Fruit fly (Drosophila melanogaster): ENCODE measurements around the gene CG33099.
A peak's percentile ranks its signal among the peaks of the same experiment; 100 is the strongest.

CG33099 gene

dm6 chr3R:22492767-22493166 is 37.6 kb downstream of the CG33099 start, which contains the start of gene tHMG2:
TSS of gene tHMG2 (plus strand) at chr3R:22492953.
- TF ChIP-seq CG34224 (GFP tag; IDR thresholded peaks at IDR 0.05; ENCODE audit: partially characterized antibody) = 0 out of 3 replicates have a peak, but pooled peaks have one; percentile 22
- no peak for TF ChIP-seq CG7271 (tag; optimal IDR thresholded peaks at IDR 0.05)
- TF ChIP-seq tll (GFP tag; optimal IDR thresholded peaks at IDR 0.05) = no peak
- peak; percentile 15 for TF ChIP-seq CG1603 (tag; optimal IDR thresholded peaks at IDR 0.05)
- no peak for TF ChIP-seq CG12155 (GFP tag; optimal IDR thresholded peaks at IDR 0.05)
- TF ChIP-seq CG14710 (tag; optimal IDR thresholded peaks at IDR 0.05) = no peak
- no peak for TF ChIP-seq Hmx (GFP tag; optimal IDR thresholded peaks at IDR 0.05)
- no peak for TF ChIP-seq chif (GFP tag; optimal IDR thresholded peaks at IDR 0.05)
- TF ChIP-seq CG2889 (GFP tag; IDR thresholded peaks at IDR 0.05) = no peak
- no peak for TF ChIP-seq Mrtf (GFP tag; IDR thresholded peaks at IDR 0.05)
- TF ChIP-seq CG31365 (tag; optimal IDR thresholded peaks at IDR 0.05) = no peak
- no peak for TF ChIP-seq nerfin-1 (tag; optimal IDR thresholded peaks at IDR 0.05)
- peak; percentile 83 for TF ChIP-seq CG7928 (GFP tag; optimal IDR thresholded peaks at IDR 0.05)
- TF ChIP-seq corto (GFP tag; optimal IDR thresholded peaks at IDR 0.05) = no peak
- no peak for TF ChIP-seq CG30403 (GFP tag; optimal IDR thresholded peaks at IDR 0.05)
- TF ChIP-seq Opbp (GFP tag; IDR thresholded peaks at IDR 0.05; ENCODE audit: partially characterized antibody) = no peak
- no peak for TF ChIP-seq knrl (GFP tag; IDR thresholded peaks at IDR 0.05; ENCODE audit: partially characterized antibody)
- peak; percentile 6 for TF ChIP-seq CG2116 (GFP tag; optimal IDR thresholded peaks at IDR 0.05)
- no peak for TF ChIP-seq CG14965 (GFP tag; optimal IDR thresholded peaks at IDR 0.05; ENCODE audit: borderline replicate concordance)
- TF ChIP-seq CG43689 (GFP tag; IDR thresholded peaks at IDR 0.05) = no peak
- TF ChIP-seq Dref (GFP tag; IDR thresholded peaks at IDR 0.05) = peak; percentile 66
- no peak for TF ChIP-seq CG10321 (GFP tag; IDR thresholded peaks at IDR 0.05)
- TF ChIP-seq CG17802 (tag; optimal IDR thresholded peaks at IDR 0.05) = no peak
- TF ChIP-seq CG33557 (GFP tag; optimal IDR thresholded peaks at IDR 0.05) = no peak
- no peak for TF ChIP-seq ham (GFP tag; IDR thresholded peaks at IDR 0.05)
- peak; percentile 18; the same call in 1 of the 4 replicates for TF ChIP-seq Dll (GFP tag; IDR thresholded peaks at IDR 0.05; ENCODE audit: partially characterized antibody)
- no peak for TF ChIP-seq HHEX (GFP tag; optimal IDR thresholded peaks at IDR 0.05)
- TF ChIP-seq PHDP (tag; optimal IDR thresholded peaks at IDR 0.05) = no peak
- TF ChIP-seq Myb (GFP tag; optimal IDR thresholded peaks at IDR 0.05) = peak; percentile 92
- TF ChIP-seq mam (GFP tag; optimal IDR thresholded peaks at IDR 0.05) = no peak
- no peak for TF ChIP-seq CG15696 (tag; optimal IDR thresholded peaks at IDR 0.05)
- no peak for TF ChIP-seq esg (GFP tag; conservative IDR thresholded peaks at IDR 0.05)
- no peak for TF ChIP-seq dm (GFP tag; optimal IDR thresholded peaks at IDR 0.05)
- no peak for TF ChIP-seq CG33213 (GFP tag; optimal IDR thresholded peaks at IDR 0.05)
- TF ChIP-seq pfk (GFP tag; optimal IDR thresholded peaks at IDR 0.05) = no peak
- TF ChIP-seq oc (tag; optimal IDR thresholded peaks at IDR 0.05) = no peak
- no peak for TF ChIP-seq CG6272 (GFP tag; IDR thresholded peaks at IDR 0.05)
- no peak for TF ChIP-seq CG6654 (GFP tag; optimal IDR thresholded peaks at IDR 0.05)
- peak; percentile 36 for TF ChIP-seq BEAF-32 (GFP tag; optimal IDR thresholded peaks at IDR 0.05)
- peak; percentile 36 for TF ChIP-seq Sry-δ (GFP tag; optimal IDR thresholded peaks at IDR 0.05)
- TF ChIP-seq CG2199 (GFP tag; IDR thresholded peaks at IDR 0.05) = no peak
- no peak for TF ChIP-seq CG17829 (tag; optimal IDR thresholded peaks at IDR 0.05)
- no peak for TF ChIP-seq nau (GFP tag; optimal IDR thresholded peaks at IDR 0.05)
- no peak for TF ChIP-seq CG16863 (GFP tag; optimal IDR thresholded peaks at IDR 0.05)
- TF ChIP-seq CG11560 (tag; IDR thresholded peaks at IDR 0.05) = no peak
- TF ChIP-seq E2f2 (GFP tag; IDR thresholded peaks at IDR 0.05) = peak; percentile 56
- peak; percentile 55 for TF ChIP-seq gfzf (GFP tag; optimal IDR thresholded peaks at IDR 0.05)
- 0 out of 3 replicates have a peak, but pooled peaks have one; percentile 47 for TF ChIP-seq CG16813 (GFP tag; IDR thresholded peaks at IDR 0.05; ENCODE audit: partially characterized antibody)
- no peak for TF ChIP-seq gcm (GFP tag; optimal IDR thresholded peaks at IDR 0.05)
- peak; percentile 19; the same call in 1 of the 3 replicates for TF ChIP-seq row (GFP tag; IDR thresholded peaks at IDR 0.05)

Data from whole organism, embryonic.